Fruit fly (Drosophila melanogaster) whole organism, embryonic: ENCODE measurements around the gene Invadolysin.
A peak's percentile ranks its signal among the peaks of the same experiment; 100 is the strongest.

Source experiments
- Abd-B ChIP-seq: fragments of 200-800 bp; sonication (Bioruptor generic); optimal IDR thresholded peaks from 2 replicates; lab custom pipeline; 2018; ENCODE audit warnings: missing biosample characterization, mild to moderate bottlenecking, missing genetic modification characterization, moderate library complexity
- Asciz ChIP-seq: fragments of 200-800 bp; sonication (Bioruptor generic); optimal IDR thresholded peaks from 2 replicates; lab custom pipeline; 2017; ENCODE audit warnings: missing biosample characterization, mild to moderate bottlenecking, missing genetic modification characterization, missing genetic modification reagents
- CG10654 ChIP-seq: fragments of 200-800 bp; sonication (Bioruptor generic); optimal IDR thresholded peaks from 2 replicates; lab custom pipeline; 2016; ENCODE audit warnings: missing biosample characterization, missing genetic modification characterization
- CG10959 ChIP-seq: fragments of 200-800 bp; sonication (Bioruptor generic); IDR thresholded peaks from 2 replicates; pipeline ENCODE4 v1.3.6; 2022; ENCODE audit warnings: missing biosample characterization, missing genetic modification characterization
- CG11456 ChIP-seq: fragments of 200-800 bp; sonication (Bioruptor generic); IDR thresholded peaks from 3 replicates; pipeline ENCODE4 v1.3.6; 2022; ENCODE audit warnings: missing biosample characterization, missing genetic modification characterization
- CG12104 ChIP-seq: fragments of 200-800 bp; sonication (Bioruptor generic); optimal IDR thresholded peaks from 3 replicates; lab custom pipeline; 2016; ENCODE audit warnings: missing biosample characterization, missing genetic modification characterization
- CG12769 ChIP-seq: fragments of 200-800 bp; sonication (Bioruptor generic); optimal IDR thresholded peaks from 2 replicates; lab custom pipeline; 2019; ENCODE audit warnings: missing biosample characterization, mild to moderate bottlenecking, missing genetic modification characterization, moderate library complexity
- CG14667 ChIP-seq: fragments of 200-800 bp; sonication (Bioruptor generic); IDR thresholded peaks from 2 replicates; pipeline ENCODE4 v1.3.6; 2022; ENCODE audit warnings: missing biosample characterization, missing genetic modification characterization
- CG15514 ChIP-seq: fragments of 200-800 bp; sonication (Bioruptor generic); optimal IDR thresholded peaks from 3 replicates; lab custom pipeline; 2017; ENCODE audit warnings: missing biosample characterization, missing genetic modification characterization, mild to moderate bottlenecking, moderate library complexity, missing genetic modification reagents
- CG15601 ChIP-seq: fragments of 200-800 bp; sonication (Bioruptor generic); optimal IDR thresholded peaks from 3 replicates; lab custom pipeline; 2019; ENCODE audit warnings: missing biosample characterization, mild to moderate bottlenecking, missing genetic modification characterization, moderate library complexity
- CG17802 ChIP-seq: fragments of 200-800 bp; sonication (Bioruptor generic); optimal IDR thresholded peaks from 2 replicates; lab custom pipeline; 2018; ENCODE audit warnings: missing biosample characterization, mild to moderate bottlenecking, missing genetic modification characterization, moderate library complexity
- CG18011 ChIP-seq: fragments of 200-800 bp; sonication (Bioruptor generic); optimal IDR thresholded peaks from 2 replicates; lab custom pipeline; 2017; ENCODE audit warnings: missing biosample characterization, missing genetic modification characterization, mild to moderate bottlenecking, moderate library complexity, missing genotype
- CG18599 ChIP-seq: fragments of 200-800 bp; sonication (Bioruptor generic); optimal IDR thresholded peaks from 3 replicates; lab custom pipeline; 2017; ENCODE audit warnings: missing biosample characterization, missing genetic modification characterization, mild to moderate bottlenecking, moderate library complexity, missing genetic modification reagents
- CG18764 ChIP-seq: fragments of 200-800 bp; sonication (Bioruptor generic); optimal IDR thresholded peaks from 3 replicates; lab custom pipeline; 2016; ENCODE audit warnings: missing biosample characterization, missing genetic modification characterization
- CG33213 ChIP-seq: fragments of 200-800 bp; sonication (Bioruptor generic); optimal IDR thresholded peaks from 3 replicates; lab custom pipeline; 2016; ENCODE audit warnings: missing biosample characterization, missing genetic modification characterization
- CG3995 ChIP-seq: fragments of 200-800 bp; sonication (Bioruptor generic); optimal IDR thresholded peaks from 3 replicates; lab custom pipeline; 2016; ENCODE audit warnings: missing biosample characterization, missing genetic modification characterization
- CG4820 ChIP-seq: fragments of 200-800 bp; sonication (Bioruptor generic); optimal IDR thresholded peaks from 3 replicates; lab custom pipeline; 2016; ENCODE audit warnings: missing biosample characterization, missing genetic modification characterization
- CG6813 ChIP-seq: fragments of 200-800 bp; sonication (Bioruptor generic); optimal IDR thresholded peaks from 2 replicates; lab custom pipeline; 2017; ENCODE audit warnings: missing biosample characterization, missing genetic modification characterization, mild to moderate bottlenecking, moderate library complexity, missing genetic modification reagents
- CG7786 ChIP-seq: fragments of 200-800 bp; sonication (Bioruptor generic); optimal IDR thresholded peaks from 2 replicates; lab custom pipeline; 2016; ENCODE audit warnings: missing biosample characterization, missing genetic modification characterization
- CG8924 ChIP-seq: fragments of 200-800 bp; optimal IDR thresholded peaks from 3 replicates; lab custom pipeline; 2019; ENCODE audit warnings: missing biosample characterization, mild to moderate bottlenecking, missing genetic modification characterization, moderate library complexity
- Elba2 ChIP-seq: fragments of 200-800 bp; sonication (Bioruptor generic); optimal IDR thresholded peaks from 3 replicates; lab custom pipeline; 2016; ENCODE audit warnings: missing biosample characterization, missing genetic modification characterization
- HmgZ ChIP-seq: fragments of 200-800 bp; sonication (Bioruptor generic); optimal IDR thresholded peaks from 2 replicates; lab custom pipeline; 2018; ENCODE audit warnings: missing biosample characterization, mild to moderate bottlenecking, missing genetic modification characterization
- Hr3 ChIP-seq: fragments of 200-800 bp; sonication (Bioruptor generic); optimal IDR thresholded peaks from 3 replicates; lab custom pipeline; 2016; ENCODE audit warnings: missing biosample characterization, missing genetic modification characterization
- Jarid2 ChIP-seq: fragments of 200-800 bp; sonication (Bioruptor generic); optimal IDR thresholded peaks from 3 replicates; lab custom pipeline; 2017; ENCODE audit warnings: mild to moderate bottlenecking, missing biosample characterization, missing genetic modification reagents, missing genetic modification characterization
- Nf-YA ChIP-seq: fragments of 200-800 bp; sonication (Bioruptor generic); IDR thresholded peaks from 2 replicates; pipeline ENCODE4 v1.3.6; 2022; ENCODE audit warnings: missing biosample characterization, missing genetic modification characterization
- Nf-YC ChIP-seq: fragments of 200-800 bp; optimal IDR thresholded peaks from 3 replicates; lab custom pipeline; 2019; ENCODE audit warnings: missing biosample characterization, mild to moderate bottlenecking, missing genetic modification characterization, moderate library complexity
- Oli ChIP-seq: fragments of 200-800 bp; sonication (Bioruptor generic); optimal IDR thresholded peaks from 2 replicates; lab custom pipeline; 2018; ENCODE audit warnings: missing biosample characterization, mild to moderate bottlenecking, missing genetic modification characterization, moderate library complexity
- Opbp ChIP-seq: fragments of 200-800 bp; sonication (Bioruptor generic); IDR thresholded peaks from 3 replicates; pipeline ENCODE4 v1.3.6; 2022; ENCODE audit warnings: missing biosample characterization, missing genetic modification characterization; ENCODE audit not compliant: partially characterized antibody
- Ravus ChIP-seq: fragments of 200-800 bp; sonication (Bioruptor generic); IDR thresholded peaks from 2 replicates; pipeline ENCODE4 v1.3.6; 2022; ENCODE audit warnings: missing biosample characterization, missing genetic modification characterization
- Scr ChIP-seq: fragments of 200-800 bp; sonication (Bioruptor generic); IDR thresholded peaks from 2 replicates; pipeline ENCODE4 v1.3.6; 2022; ENCODE audit warnings: missing biosample characterization, missing genetic modification characterization; ENCODE audit not compliant: partially characterized antibody
- Spps ChIP-seq: fragments of 200-800 bp; sonication (Bioruptor generic); optimal IDR thresholded peaks from 2 replicates; lab custom pipeline; 2018; ENCODE audit warnings: missing biosample characterization, mild to moderate bottlenecking, missing genetic modification characterization
- ac ChIP-seq: fragments of 200-800 bp; sonication (Bioruptor generic); optimal IDR thresholded peaks from 3 replicates; lab custom pipeline; 2017; ENCODE audit warnings: missing biosample characterization, mild to moderate bottlenecking, missing genetic modification characterization
- az2 ChIP-seq: fragments of 200-800 bp; sonication (Bioruptor generic); optimal IDR thresholded peaks from 3 replicates; lab custom pipeline; 2016; ENCODE audit warnings: missing biosample characterization, missing genetic modification characterization
- br ChIP-seq: fragments of >200 bp; optimal IDR thresholded peaks from 2 replicates; lab custom pipeline; 2017
- crc ChIP-seq: fragments of 200-800 bp; sonication (Bioruptor generic); optimal IDR thresholded peaks from 2 replicates; lab custom pipeline; 2016; ENCODE audit warnings: missing biosample characterization, missing genetic modification characterization
- da ChIP-seq: fragments of 200-800 bp; sonication (Bioruptor generic); optimal IDR thresholded peaks from 2 replicates; lab custom pipeline; 2016; ENCODE audit warnings: missing biosample characterization, missing genetic modification characterization
- dati ChIP-seq: fragments of 200-800 bp; sonication (Bioruptor generic); IDR thresholded peaks from 2 replicates; pipeline ENCODE4 v1.3.6; 2022; ENCODE audit warnings: missing biosample characterization, missing genetic modification characterization
- disco-r ChIP-seq: fragments of 200-800 bp; sonication (Bioruptor generic); optimal IDR thresholded peaks from 2 replicates; lab custom pipeline; 2016; ENCODE audit warnings: missing biosample characterization, missing genetic modification characterization
- dm ChIP-seq: fragments of 200-800 bp; sonication (Bioruptor generic); optimal IDR thresholded peaks from 3 replicates; lab custom pipeline; 2016; ENCODE audit warnings: missing biosample characterization, missing genetic modification characterization
- dpn ChIP-seq, 2 experiments: fragments of 200-800 bp; sonication (Bioruptor generic); optimal IDR thresholded peaks; 3 replicates each; lab custom pipeline; 2016; ENCODE audit warnings: missing biosample characterization in 2 of 2, missing genetic modification characterization in 2 of 2
- hkb ChIP-seq, 2 experiments: fragments of 200-800 bp in 1 of 2; fragments of >200 bp in 1 of 2; sonication (Bioruptor generic) in 1 of 2; IDR thresholded peaks in 1 of 2; optimal IDR thresholded peaks in 1 of 2; 2 replicates each; pipeline versions ENCODE4 v1.3.6 to Lab custom; 2017 to 2022; ENCODE audit warnings: missing biosample characterization in 1 of 2, missing genetic modification characterization in 1 of 2
- lilli ChIP-seq: fragments of 200-800 bp; sonication (Bioruptor generic); optimal IDR thresholded peaks from 3 replicates; lab custom pipeline; 2016; ENCODE audit warnings: missing biosample characterization, missing genetic modification characterization
- nom ChIP-seq: fragments of 200-800 bp; sonication (Bioruptor generic); optimal IDR thresholded peaks from 2 replicates; lab custom pipeline; 2017; ENCODE audit warnings: missing biosample characterization, missing genetic modification characterization, mild to moderate bottlenecking, moderate library complexity, missing genetic modification reagents
- psq ChIP-seq: fragments of 200-800 bp; sonication (Bioruptor generic); optimal IDR thresholded peaks from 2 replicates; lab custom pipeline; 2017; ENCODE audit warnings: missing biosample characterization, missing genetic modification characterization
- pum ChIP-seq: fragments of 200-800 bp; sonication (Bioruptor generic); optimal IDR thresholded peaks from 2 replicates; lab custom pipeline; 2016; ENCODE audit warnings: missing biosample characterization, missing genetic modification characterization
- shn ChIP-seq: fragments of 200-800 bp; sonication (Bioruptor generic); optimal IDR thresholded peaks from 3 replicates; lab custom pipeline; 2016; ENCODE audit warnings: missing biosample characterization, missing genetic modification characterization
- sr ChIP-seq: fragments of 200-800 bp; sonication (Bioruptor generic); IDR thresholded peaks from 3 replicates; pipeline ENCODE4 v1.3.6; 2022; ENCODE audit warnings: missing biosample characterization, missing genetic modification characterization
- tap ChIP-seq: fragments of 200-800 bp; optimal IDR thresholded peaks from 3 replicates; lab custom pipeline; 2019; ENCODE audit warnings: missing biosample characterization, mild to moderate bottlenecking, missing genetic modification characterization, moderate library complexity
- unc-4 ChIP-seq: fragments of 200-800 bp; sonication (Bioruptor generic); IDR thresholded peaks from 2 replicates; pipeline ENCODE4 v1.3.6; 2022; ENCODE audit warnings: missing biosample characterization, missing genetic modification characterization; ENCODE audit not compliant: partially characterized antibody

The Invadolysin gene

DNA sequence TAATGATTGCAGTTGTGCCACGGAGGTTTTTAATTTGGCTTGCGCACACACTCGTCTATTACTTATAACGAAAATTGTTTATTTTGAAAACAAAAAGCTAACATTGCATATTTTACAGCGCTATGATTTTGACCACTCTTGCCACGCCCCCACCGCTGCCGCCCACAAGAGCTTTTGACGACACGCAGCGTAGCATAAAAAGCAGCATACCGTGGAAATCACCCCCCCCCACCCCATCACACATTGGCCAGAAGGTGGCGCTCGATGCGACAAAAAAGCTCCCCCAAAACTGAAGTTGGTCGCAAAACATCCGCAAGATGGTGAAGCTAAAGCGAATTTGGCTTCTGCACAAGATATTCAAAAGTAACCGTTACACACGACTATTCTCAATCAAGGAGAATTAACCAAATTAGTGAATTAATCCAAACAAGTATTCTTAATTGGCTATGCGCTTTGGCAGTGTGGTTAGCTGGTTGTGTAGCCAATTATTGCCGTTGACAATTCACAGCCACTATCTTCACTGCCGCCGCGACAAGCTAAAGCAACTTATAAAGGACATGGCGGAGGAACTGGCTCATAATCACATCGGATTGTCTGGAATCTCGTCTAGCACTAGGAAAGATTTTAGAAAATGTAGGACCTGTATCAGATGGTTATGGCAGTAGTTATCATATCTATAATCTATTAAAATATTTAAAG, 43.8 kb upstream of the Invadolysin start (continued):
- TF ChIP-seq CG10959 (GFP tag; lab: Robert Waterston, UW) (no peak), CG6813 (GFP tag; lab: Kevin White, UChicago) (no peak), lilli (GFP tag; lab: Kevin White, UChicago) (no peak), Spps (tag; lab: Kevin White, UChicago) (no peak), Scr (GFP tag; lab: Robert Waterston, UW) (no peak), HmgZ (peak; percentile 74), dati (GFP tag; lab: Robert Waterston, UW) (no peak), CG18011 (no peak), nom (no peak), tap (tag; lab: Kevin White, UChicago) (no peak), CG15514 (GFP tag; lab: Kevin White, UChicago) (peak; percentile 57), CG8924 (tag; lab: Kevin White, UChicago) (no peak), shn (GFP tag; lab: Kevin White, UChicago) (no peak), dm (GFP tag; lab: Kevin White, UChicago) (no peak), Oli (no peak), Nf-YA (no peak), CG12769 (tag; lab: Kevin White, UChicago) (peak; percentile 55), Abd-B (no peak), CG17802 (tag; lab: Kevin White, UChicago) (no peak), disco-r (GFP tag; lab: Kevin White, UChicago) (no peak), CG33213 (GFP tag; lab: Kevin White, UChicago) (no peak), crc (no peak), da (GFP tag; lab: Kevin White, UChicago) (no peak), sr (GFP tag; lab: Robert Waterston, UW) (0 out of 3 replicates have a peak, but pooled peaks have one; percentile 40), Asciz (GFP tag; lab: Kevin White, UChicago) (no peak), Hr3 (GFP tag; lab: Kevin White, UChicago) (no peak), CG10654 (GFP tag; lab: Kevin White, UChicago) (no peak), Opbp (GFP tag; lab: Robert Waterston, UW) (peak; percentile 43; the same call in 1 of the 3 replicates), CG15601 (tag; lab: Kevin White, UChicago) (no peak), pum (GFP tag; lab: Kevin White, UChicago) (no peak), CG3995 (GFP tag; lab: Kevin White, UChicago) (no peak), CG7786 (GFP tag; lab: Kevin White, UChicago) (no peak), CG12104 (GFP tag; lab: Kevin White, UChicago) (no peak), az2 (no peak), CG18764 (GFP tag; lab: Kevin White, UChicago) (no peak), CG18599 (peak; percentile 53), CG4820 (GFP tag; lab: Kevin White, UChicago) (peak; percentile 8), Jarid2 (GFP tag; lab: Kevin White, UChicago) (no peak), CG14667 (GFP tag; lab: Robert Waterston, UW) (no peak), br (lab: Kevin White, UChicago) (no peak), unc-4 (GFP tag; lab: Robert Waterston, UW) (no peak), psq (GFP tag; lab: Kevin White, UChicago) (no peak), hkb (optimal IDR thresholded peaks at IDR 0.05; lab: Kevin White, UChicago) (peak; percentile 22), hkb (GFP tag; IDR thresholded peaks at IDR 0.05; lab: Robert Waterston, UW) (no peak; the same call in 1 of the 2 replicates), Ravus (GFP tag; lab: Robert Waterston, UW) (no peak), CG11456 (GFP tag; lab: Robert Waterston, UW) (peak; percentile 83), Elba2 (no peak), ac (no peak), dpn (GFP tag; optimal IDR thresholded peaks at IDR 0.05; lab: Kevin White, UChicago) (peak in 1 of 2 experiments; percentile 44), Nf-YC (tag; lab: Kevin White, UChicago) (no peak)
